In genomic region chr3R:28599238-28600127, dm6 we compare ENCODE assay signal across 1 fruit fly cellular context.
TF ChIP-seq lines count a peak whose summit lies in the region.

TSS of gene Noa36 (minus strand) at chr3R:28599288.
TSS of gene Hrb98DE (plus strand) at chr3R:28599834.

TF ChIP-seq in whole organism, embryonic, 481 proteins besides CTCF, POLR2A, EP300 and RAD21 (continued from another document and continues in another):
- TF ChIP-seq Trl (optimal IDR thresholded peaks at IDR 0.05; lab: Kevin White, UChicago) (no peak), Trl (GFP tag; optimal IDR thresholded peaks at IDR 0.05; lab: Kevin White, UChicago) (peak; percentile 40), CG15601 (tag; optimal IDR thresholded peaks at IDR 0.05; lab: Kevin White, UChicago) (no peak), Gug (GFP tag; IDR thresholded peaks at IDR 0.05; lab: Robert Waterston, UW) (peak; percentile 76; the same call in 3 of the 4 replicates), gfzf (GFP tag; optimal IDR thresholded peaks at IDR 0.05; lab: Kevin White, UChicago) (peak; percentile 75), CG12391 (tag; optimal IDR thresholded peaks at IDR 0.05; lab: Kevin White, UChicago) (peak; percentile 39), shn (GFP tag; optimal IDR thresholded peaks at IDR 0.05; lab: Kevin White, UChicago) (peak; percentile 20), ato (GFP tag; IDR thresholded peaks at IDR 0.05; lab: Robert Waterston, UW; ENCODE audit: partially characterized antibody) (peak; percentile 12; the same call in 1 of the 2 replicates), schlank (tag; optimal IDR thresholded peaks at IDR 0.05; lab: Kevin White, UChicago) (no peak), CG6854 (GFP tag; optimal IDR thresholded peaks at IDR 0.05; lab: Kevin White, UChicago) (peak; percentile 0), CG2889 (GFP tag; IDR thresholded peaks at IDR 0.05; lab: Robert Waterston, UW) (no peak), CG6272 (GFP tag; IDR thresholded peaks at IDR 0.05; lab: Robert Waterston, UW) (0 out of 2 replicates have a peak, but pooled peaks have one; percentile 8), YL-1 (GFP tag; optimal IDR thresholded peaks at IDR 0.05; lab: Kevin White, UChicago) (peak; percentile 41), Taf1 (GFP tag; IDR thresholded peaks at IDR 0.05; lab: Robert Waterston, UW) (peak; percentile 22; the same call in 1 of the 2 replicates), emc (GFP tag; optimal IDR thresholded peaks at IDR 0.05; lab: Kevin White, UChicago) (no peak), CG11560 (tag; IDR thresholded peaks at IDR 0.05; lab: Robert Waterston, UW) (no peak; the same call in 2 of the 3 replicates), bigmax (GFP tag; optimal IDR thresholded peaks at IDR 0.05; lab: Kevin White, UChicago) (no peak), Rfx (GFP tag; IDR thresholded peaks at IDR 0.05; lab: Robert Waterston, UW) (peak; percentile 79), nerfin-1 (tag; optimal IDR thresholded peaks at IDR 0.05; lab: Kevin White, UChicago) (peak; percentile 75), Doc3 (GFP tag; IDR thresholded peaks at IDR 0.05; lab: Robert Waterston, UW; ENCODE audit: partially characterized antibody) (no peak), CG31224 (GFP tag; IDR thresholded peaks at IDR 0.05; lab: Robert Waterston, UW) (0 out of 2 replicates have a peak, but pooled peaks have one; percentile 16), Gsc (GFP tag; IDR thresholded peaks at IDR 0.05; lab: Robert Waterston, UW) (no peak), ewg (GFP tag; optimal IDR thresholded peaks at IDR 0.05; lab: Kevin White, UChicago) (peak; percentile 26), CG4424 (GFP tag; optimal IDR thresholded peaks at IDR 0.05; lab: Kevin White, UChicago) (peak; percentile 44), kah (GFP tag; optimal IDR thresholded peaks at IDR 0.05; lab: Kevin White, UChicago) (no peak), CG6791 (GFP tag; IDR thresholded peaks at IDR 0.05; lab: Robert Waterston, UW; ENCODE audit: partially characterized antibody) (no peak), ind (GFP tag; optimal IDR thresholded peaks at IDR 0.05; lab: Kevin White, UChicago) (peak; percentile 62), MESR4 (GFP tag; optimal IDR thresholded peaks at IDR 0.05; lab: Kevin White, UChicago) (peak; percentile 26), HLH4C (GFP tag; IDR thresholded peaks at IDR 0.05; lab: Robert Waterston, UW; ENCODE audit: partially characterized antibody) (no peak), CG14014 (GFP tag; IDR thresholded peaks at IDR 0.05; lab: Robert Waterston, UW) (0 out of 2 replicates have a peak, but pooled peaks have one; percentile 20), CG7372 (GFP tag; IDR thresholded peaks at IDR 0.05; lab: Robert Waterston, UW) (peak; percentile 28; the same call in 1 of the 2 replicates), Abd-B (GFP tag; optimal IDR thresholded peaks at IDR 0.05; lab: Kevin White, UChicago) (peak; percentile 74), usp (GFP tag; optimal IDR thresholded peaks at IDR 0.05; lab: Kevin White, UChicago) (no peak), CG3847 (GFP tag; IDR thresholded peaks at IDR 0.05; lab: Robert Waterston, UW) (peak; percentile 58), Stat92E (GFP tag; optimal IDR thresholded peaks at IDR 0.05; lab: Kevin White, UChicago) (peak in 1 of 3 experiments; percentile 69), TFAM (GFP tag; optimal IDR thresholded peaks at IDR 0.05; lab: Kevin White, UChicago) (no peak), bsh (GFP tag; optimal IDR thresholded peaks at IDR 0.05; lab: Kevin White, UChicago) (peak in 1 of 2 experiments; percentile 7), Myb (GFP tag; optimal IDR thresholded peaks at IDR 0.05; lab: Kevin White, UChicago) (no peak), Max (GFP tag; optimal IDR thresholded peaks at IDR 0.05; lab: Kevin White, UChicago) (peak; percentile 1), nmo (GFP tag; optimal IDR thresholded peaks at IDR 0.05; lab: Kevin White, UChicago) (peak; percentile 64), gem (tag; optimal IDR thresholded peaks at IDR 0.05; lab: Kevin White, UChicago) (peak; percentile 59), CG8944 (GFP tag; optimal IDR thresholded peaks at IDR 0.05; lab: Kevin White, UChicago) (peak; percentile 14), pan (optimal IDR thresholded peaks at IDR 0.05; lab: Kevin White, UChicago) (no peak), pan (GFP tag; optimal IDR thresholded peaks at IDR 0.05 in 1 of 2, IDR thresholded peaks at IDR 0.05 in 1 of 2) (peak in 1 of 2 experiments; percentile 49), luna (GFP tag; optimal IDR thresholded peaks at IDR 0.05; lab: Kevin White, UChicago) (no peak), CG9215 (GFP tag; IDR thresholded peaks at IDR 0.05; lab: Robert Waterston, UW) (peak; percentile 62), CG10654 (GFP tag; optimal IDR thresholded peaks at IDR 0.05; lab: Kevin White, UChicago) (peak; percentile 22), CG2712 (tag; optimal IDR thresholded peaks at IDR 0.05; lab: Kevin White, UChicago) (peak; percentile 51), Sry-δ (GFP tag; optimal IDR thresholded peaks at IDR 0.05; lab: Kevin White, UChicago) (peak; percentile 16), CG15696 (tag; optimal IDR thresholded peaks at IDR 0.05; lab: Kevin White, UChicago) (peak; percentile 33), hb (GFP tag; IDR thresholded peaks at IDR 0.05; lab: Robert Waterston, UW; ENCODE audit: partially characterized antibody) (no peak), Fer3 (tag; optimal IDR thresholded peaks at IDR 0.05; lab: Kevin White, UChicago) (peak; percentile 10), lola (GFP tag; optimal IDR thresholded peaks at IDR 0.05; lab: Kevin White, UChicago) (peak in 1 of 3 experiments; percentile 52), CG30020 (tag; optimal IDR thresholded peaks at IDR 0.05; lab: Kevin White, UChicago) (peak; percentile 86), NC2β (GFP tag; optimal IDR thresholded peaks at IDR 0.05; lab: Kevin White, UChicago) (no peak), MTF-1 (GFP tag; optimal IDR thresholded peaks at IDR 0.05; lab: Kevin White, UChicago; ENCODE audit: borderline replicate concordance) (peak; percentile 13), CG17361 (GFP tag; IDR thresholded peaks at IDR 0.05; lab: Robert Waterston, UW) (peak; percentile 76), Sin3A (optimal IDR thresholded peaks at IDR 0.05; lab: Kevin White, UChicago) (peak; percentile 46), Dek (tag; optimal IDR thresholded peaks at IDR 0.05; lab: Kevin White, UChicago) (peak; percentile 38), Ssrp (tag; optimal IDR thresholded peaks at IDR 0.05; lab: Kevin White, UChicago) (peak; percentile 18), CG1529 (GFP tag; optimal IDR thresholded peaks at IDR 0.05; lab: Kevin White, UChicago) (no peak), slou (GFP tag; optimal IDR thresholded peaks at IDR 0.05; lab: Kevin White, UChicago) (peak; percentile 37), CG13624 (GFP tag; optimal IDR thresholded peaks at IDR 0.05; lab: Kevin White, UChicago) (peak; percentile 16), row (GFP tag; IDR thresholded peaks at IDR 0.05; lab: Robert Waterston, UW) (peak; percentile 77), ci (GFP tag; IDR thresholded peaks at IDR 0.05; lab: Robert Waterston, UW) (0 out of 3 replicates have a peak, but pooled peaks have one; percentile 22), CG14710 (tag; optimal IDR thresholded peaks at IDR 0.05; lab: Kevin White, UChicago) (peak; percentile 60), tin (GFP tag; optimal IDR thresholded peaks at IDR 0.05; lab: Kevin White, UChicago) (peak; percentile 9), crc (GFP tag; optimal IDR thresholded peaks at IDR 0.05; lab: Kevin White, UChicago) (no peak), fu2 (GFP tag; optimal IDR thresholded peaks at IDR 0.05; lab: Kevin White, UChicago) (peak; percentile 36), CG18619 (GFP tag; optimal IDR thresholded peaks at IDR 0.05; lab: Kevin White, UChicago) (no peak), CG9727 (GFP tag; optimal IDR thresholded peaks at IDR 0.05; lab: Kevin White, UChicago) (peak; percentile 25), dysf (GFP tag; IDR thresholded peaks at IDR 0.05; lab: Robert Waterston, UW) (peak; percentile 60; the same call in 1 of the 3 replicates), H2.0 (GFP tag; IDR thresholded peaks at IDR 0.05; lab: Robert Waterston, UW) (no peak; the same call in 1 of the 2 replicates), Med (GFP tag; lab: Kevin White, UChicago) (peak; percentile 29), esg (GFP tag; conservative IDR thresholded peaks at IDR 0.05; lab: Robert Waterston, UW) (peak; percentile 43), nerfin-2 (GFP tag; IDR thresholded peaks at IDR 0.05; lab: Robert Waterston, UW; ENCODE audit: partially characterized antibody) (no peak), CG11093 (GFP tag; IDR thresholded peaks at IDR 0.05; lab: Robert Waterston, UW) (peak; percentile 50; the same call in 1 of the 3 replicates), CG5953 (GFP tag; IDR thresholded peaks at IDR 0.05; lab: Robert Waterston, UW) (0 out of 2 replicates have a peak, but pooled peaks have one; percentile 7), sisA (GFP tag; IDR thresholded peaks at IDR 0.05; lab: Robert Waterston, UW) (peak; percentile 49; the same call in 1 of the 2 replicates), Dp (GFP tag; optimal IDR thresholded peaks at IDR 0.05; lab: Kevin White, UChicago) (no peak), Hr3 (GFP tag; optimal IDR thresholded peaks at IDR 0.05; lab: Kevin White, UChicago) (peak; percentile 83), CG2678 (tag; optimal IDR thresholded peaks at IDR 0.05; lab: Kevin White, UChicago) (peak; percentile 43), CG4328 (GFP tag; optimal IDR thresholded peaks at IDR 0.05; lab: Kevin White, UChicago) (no peak), Vsx1 (GFP tag; optimal IDR thresholded peaks at IDR 0.05; lab: Kevin White, UChicago) (peak; percentile 16), CG9932 (GFP tag; IDR thresholded peaks at IDR 0.05; lab: Robert Waterston, UW) (peak; percentile 80), Xbp1 (GFP tag; optimal IDR thresholded peaks at IDR 0.05; lab: Kevin White, UChicago) (peak; percentile 51), Hmr (GFP tag; optimal IDR thresholded peaks at IDR 0.05; lab: Kevin White, UChicago) (peak; percentile 23), Ets65A (GFP tag; lab: Kevin White, UChicago) (peak; percentile 91), CG4820 (GFP tag; optimal IDR thresholded peaks at IDR 0.05; lab: Kevin White, UChicago) (peak; percentile 10), pum (GFP tag; optimal IDR thresholded peaks at IDR 0.05; lab: Kevin White, UChicago) (peak; percentile 42), ssp (GFP tag; IDR thresholded peaks at IDR 0.05; lab: Robert Waterston, UW) (peak; percentile 84), Sox100B (GFP tag; optimal IDR thresholded peaks at IDR 0.05; lab: Kevin White, UChicago) (peak; percentile 40), HmgD (GFP tag; optimal IDR thresholded peaks at IDR 0.05; lab: Kevin White, UChicago) (no peak), CG1792 (GFP tag; optimal IDR thresholded peaks at IDR 0.05; lab: Kevin White, UChicago) (peak; percentile 0), fd3F (GFP tag; optimal IDR thresholded peaks at IDR 0.05; lab: Kevin White, UChicago) (peak; percentile 33), CG9797 (GFP tag; optimal IDR thresholded peaks at IDR 0.05; lab: Kevin White, UChicago) (peak; percentile 67), zfh2 (GFP tag; optimal IDR thresholded peaks at IDR 0.05; lab: Kevin White, UChicago) (peak; percentile 52), CG1233 (GFP tag; optimal IDR thresholded peaks at IDR 0.05; lab: Kevin White, UChicago) (peak; percentile 57), Dref (GFP tag; IDR thresholded peaks at IDR 0.05; lab: Robert Waterston, UW) (peak; percentile 45), Sry-β (GFP tag; optimal IDR thresholded peaks at IDR 0.05; lab: Kevin White, UChicago) (peak; percentile 82), Ptx1 (GFP tag; IDR thresholded peaks at IDR 0.05; lab: Robert Waterston, UW) (peak; percentile 60), CG12155 (GFP tag; optimal IDR thresholded peaks at IDR 0.05; lab: Kevin White, UChicago) (peak; percentile 26), Ets97D (GFP tag; optimal IDR thresholded peaks at IDR 0.05; lab: Kevin White, UChicago) (no peak), CG10979 (tag; optimal IDR thresholded peaks at IDR 0.05; lab: Kevin White, UChicago) (no peak), HLH3B (GFP tag; IDR thresholded peaks at IDR 0.05; lab: Robert Waterston, UW) (peak; percentile 5; the same call in 1 of the 2 replicates), Antp (GFP tag; optimal IDR thresholded peaks at IDR 0.05; lab: Kevin White, UChicago) (peak; percentile 0), chm (GFP tag; IDR thresholded peaks at IDR 0.05; lab: Robert Waterston, UW) (0 out of 2 replicates have a peak, but pooled peaks have one; percentile 45), CG2120 (GFP tag; optimal IDR thresholded peaks at IDR 0.05; lab: Kevin White, UChicago) (peak; percentile 68), CG9437 (GFP tag; optimal IDR thresholded peaks at IDR 0.05; lab: Kevin White, UChicago) (peak; percentile 74), slp2 (GFP tag; optimal IDR thresholded peaks at IDR 0.05; lab: Kevin White, UChicago) (no peak), fd96Cb (tag; optimal IDR thresholded peaks at IDR 0.05; lab: Kevin White, UChicago) (peak; percentile 36), phol (tag; optimal IDR thresholded peaks at IDR 0.05; lab: Kevin White, UChicago) (peak; percentile 60), CG18599 (GFP tag; optimal IDR thresholded peaks at IDR 0.05; lab: Kevin White, UChicago) (peak; percentile 11), CG30403 (GFP tag; optimal IDR thresholded peaks at IDR 0.05; lab: Kevin White, UChicago) (peak; percentile 67), al (GFP tag; IDR thresholded peaks at IDR 0.05; lab: Robert Waterston, UW) (no peak; the same call in 1 of the 2 replicates), mirr (GFP tag; optimal IDR thresholded peaks at IDR 0.05; lab: Kevin White, UChicago) (no peak), CG15269 (tag; optimal IDR thresholded peaks at IDR 0.05; lab: Kevin White, UChicago) (peak; percentile 40), ken (GFP tag; IDR thresholded peaks at IDR 0.05; lab: Robert Waterston, UW) (no peak), peb (GFP tag; IDR thresholded peaks at IDR 0.05; lab: Robert Waterston, UW) (no peak), CG17829 (tag; optimal IDR thresholded peaks at IDR 0.05; lab: Kevin White, UChicago) (peak; percentile 27), gro (GFP tag; optimal IDR thresholded peaks at IDR 0.05; lab: Kevin White, UChicago) (no peak), CG8281 (tag; optimal IDR thresholded peaks at IDR 0.05; lab: Kevin White, UChicago) (no peak), tll (GFP tag; optimal IDR thresholded peaks at IDR 0.05; lab: Kevin White, UChicago) (peak in 1 of 2 experiments; percentile 37), Camta (GFP tag; optimal IDR thresholded peaks at IDR 0.05; lab: Kevin White, UChicago) (peak; percentile 28), CG1603 (tag; optimal IDR thresholded peaks at IDR 0.05; lab: Kevin White, UChicago) (peak; percentile 29), Meics (GFP tag; optimal IDR thresholded peaks at IDR 0.05; lab: Kevin White, UChicago) (peak; percentile 35), CG7357 (GFP tag; IDR thresholded peaks at IDR 0.05; lab: Robert Waterston, UW) (peak; percentile 94), BEAF-32 (GFP tag; optimal IDR thresholded peaks at IDR 0.05; lab: Kevin White, UChicago) (peak; percentile 28), CG13775 (GFP tag; optimal IDR thresholded peaks at IDR 0.05; lab: Kevin White, UChicago) (peak; percentile 27)
